Worm (Caenorhabditis elegans) whole organism, young adult: ENCODE results near the gene F11D11.6.

ENCODE experiments used
- B0261.1 ChIP-seq: sonication (generic microtip); optimal IDR thresholded peaks from 2 replicates; lab custom pipeline; 2016; ENCODE audit warnings: mild to moderate bottlenecking, missing genetic modification characterization, moderate library complexity, missing compliant biosample characterization
- C17E4.6 ChIP-seq: fragments of 200-800 bp; sonication (Bioruptor generic); IDR thresholded peaks from 2 replicates; pipeline ENCODE4 v1.3.6; 2022; ENCODE audit warnings: missing genetic modification reagents, missing genetic modification characterization, missing compliant biosample characterization
- F10E7.11 ChIP-seq: sonication (generic microtip); optimal IDR thresholded peaks from 2 replicates; lab custom pipeline; 2017; ENCODE audit warnings: mild to moderate bottlenecking, missing genetic modification characterization, moderate library complexity, missing compliant biosample characterization
- F23B12.7 ChIP-seq: sonication (generic microtip); optimal IDR thresholded peaks from 2 replicates; lab custom pipeline; 2017; ENCODE audit warnings: missing genetic modification characterization, mild to moderate bottlenecking, missing compliant biosample characterization, antibody characterized with exemption, moderate library complexity; ENCODE audit not compliant: insufficient read depth
- F37B4.10 ChIP-seq: fragments of 200-800 bp; sonication (Bioruptor generic); IDR thresholded peaks from 2 replicates; pipeline ENCODE4 v1.3.6; 2022; ENCODE audit warnings: missing genetic modification characterization, missing compliant biosample characterization
- Y53F4B.3 ChIP-seq: fragments of 200-800 bp; sonication (Bioruptor generic); IDR thresholded peaks from 2 replicates; pipeline ENCODE4 v1.3.6; 2022; ENCODE audit warnings: missing genetic modification reagents, missing genetic modification characterization, missing compliant biosample characterization
- Y53G8AR.9 ChIP-seq: fragments of 200-800 bp; sonication (Bioruptor generic); conservative IDR thresholded peaks from 2 replicates; pipeline ENCODE4 v1.3.6; 2022; ENCODE audit warnings: missing genetic modification reagents, missing genetic modification characterization, missing compliant biosample characterization
- Y79H2A.3 ChIP-seq: fragments of 200-800 bp; sonication (Bioruptor generic); conservative IDR thresholded peaks from 2 replicates; pipeline ENCODE4 v1.3.6; 2022; ENCODE audit warnings: missing genetic modification reagents, missing genetic modification characterization, missing compliant biosample characterization
- attf-3 ChIP-seq: fragments of 200-800 bp; sonication (Bioruptor generic); conservative IDR thresholded peaks from 2 replicates; pipeline ENCODE4 v1.3.6; 2022; ENCODE audit warnings: missing genetic modification reagents, missing genetic modification characterization, missing compliant biosample characterization
- bed-2 ChIP-seq: fragments of 200-800 bp; sonication (Bioruptor generic); IDR thresholded peaks from 2 replicates; pipeline ENCODE4 v1.3.6; 2022; ENCODE audit warnings: missing genetic modification reagents, missing genetic modification characterization, missing compliant biosample characterization
- cebp-1 ChIP-seq, 2 experiments: fragments of 200-800 bp in 1 of 2; sonication (Bioruptor generic) in 1 of 2; sonication (generic microtip) in 1 of 2; IDR thresholded peaks in 1 of 2; optimal IDR thresholded peaks in 1 of 2; 2 replicates each; pipeline versions ENCODE4 v1.3.6 to Lab custom; 2017 to 2022; ENCODE audit warnings: missing compliant biosample characterization in 2 of 2, missing genetic modification characterization in 2 of 2, mild to moderate bottlenecking in 1 of 2, missing genetic modification reagents in 1 of 2, moderate library complexity in 1 of 2
- cebp-2 ChIP-seq: fragments of 200-800 bp; sonication (Bioruptor generic); IDR thresholded peaks from 2 replicates; pipeline ENCODE4 v1.3.6; 2022; ENCODE audit warnings: missing genetic modification characterization, missing compliant biosample characterization
- dox-1 ChIP-seq: fragments of 200-800 bp; sonication (Bioruptor generic); IDR thresholded peaks from 2 replicates; pipeline ENCODE4 v1.3.6; 2022; ENCODE audit warnings: missing genetic modification reagents, missing genetic modification characterization, missing compliant biosample characterization
- dpff-1 ChIP-seq: sonication (generic microtip); optimal IDR thresholded peaks from 2 replicates; lab custom pipeline; 2017; ENCODE audit warnings: mild to moderate bottlenecking, missing genetic modification characterization, missing compliant biosample characterization
- him-1 ChIP-seq: sonication (generic microtip); optimal IDR thresholded peaks from 2 replicates; lab custom pipeline; 2016; ENCODE audit warnings: missing genotype, missing genetic modification reagents, missing genetic modification characterization, missing compliant biosample characterization
- hlh-12 ChIP-seq: sonication (generic microtip); optimal IDR thresholded peaks from 2 replicates; lab custom pipeline; 2016; ENCODE audit warnings: missing genetic modification characterization, missing compliant biosample characterization
- hmg-1.2 ChIP-seq: fragments of 200-800 bp; sonication (Bioruptor generic); IDR thresholded peaks from 2 replicates; pipeline ENCODE4 v1.3.6; 2022; ENCODE audit warnings: missing genetic modification reagents, missing genetic modification characterization, missing compliant biosample characterization
- hmg-20 ChIP-seq: fragments of 200-800 bp; sonication (Bioruptor generic); IDR thresholded peaks from 2 replicates; pipeline ENCODE4 v1.3.6; 2022; ENCODE audit warnings: missing genetic modification reagents, missing genetic modification characterization, missing compliant biosample characterization
- lin-35 ChIP-seq, 3 experiments: fragments of 150-350 bp in 2 of 3; sonication (generic microtip) in 1 of 3; optimal IDR thresholded peaks; 2 replicates each; lab custom pipeline; 2014 to 2018; ENCODE audit warnings: missing biosample characterization in 3 of 3, missing genetic modification characterization in 3 of 3, missing genetic modification reagents in 3 of 3
- madf-10 ChIP-seq: sonication (generic microtip); optimal IDR thresholded peaks from 2 replicates; lab custom pipeline; 2016; ENCODE audit warnings: mild to moderate bottlenecking, missing genetic modification characterization, missing compliant biosample characterization
- mcd-1 ChIP-seq: fragments of 200-800 bp; sonication (Bioruptor generic); IDR thresholded peaks from 2 replicates; pipeline ENCODE4 v1.3.6; 2022; ENCODE audit warnings: missing genetic modification reagents, missing genetic modification characterization, missing compliant biosample characterization
- mes-4 ChIP-seq: sonication (generic microtip); optimal IDR thresholded peaks from 2 replicates; lab custom pipeline; 2016; ENCODE audit warnings: missing genotype, missing genetic modification characterization, missing compliant biosample characterization
- nhr-120 ChIP-seq: fragments of 200-800 bp; sonication (Bioruptor generic); IDR thresholded peaks from 2 replicates; pipeline ENCODE4 v1.3.6; 2022; ENCODE audit warnings: missing genetic modification characterization, missing compliant biosample characterization
- nhr-80 ChIP-seq: sonication (generic microtip); optimal IDR thresholded peaks from 2 replicates; lab custom pipeline; 2016; ENCODE audit warnings: missing genetic modification characterization, missing compliant biosample characterization
- pbrm-1 ChIP-seq: fragments of 200-800 bp; sonication (Bioruptor generic); IDR thresholded peaks from 2 replicates; pipeline ENCODE4 v1.3.6; 2022; ENCODE audit warnings: missing genetic modification reagents, missing genetic modification characterization, missing compliant biosample characterization
- rpc-1 ChIP-seq, 2 experiments: fragments of 150-350 bp in 1 of 2; sonication (generic microtip) in 1 of 2; optimal IDR thresholded peaks; 2 replicates each; lab custom pipeline; 2014 to 2018; ENCODE audit warnings: missing biosample characterization in 1 of 2, missing genetic modification characterization in 1 of 2, missing genetic modification reagents in 1 of 2, missing genotype in 1 of 2
- snpc-1.3 ChIP-seq: sonication (generic microtip); optimal IDR thresholded peaks from 2 replicates; lab custom pipeline; 2017; ENCODE audit warnings: missing genetic modification characterization, mild to moderate bottlenecking, missing compliant biosample characterization, antibody characterized with exemption, moderate library complexity, missing genotype, missing genetic modification reagents; ENCODE audit not compliant: insufficient read depth
- snpc-3.4 ChIP-seq: sonication (generic microtip); optimal IDR thresholded peaks from 2 replicates; lab custom pipeline; 2017; ENCODE audit warnings: missing genetic modification characterization, mild to moderate bottlenecking, missing compliant biosample characterization, antibody characterized with exemption, moderate library complexity, missing genotype, missing genetic modification reagents
- snpc-4 ChIP-seq, 5 experiments: fragments of 150-350 bp in 1 of 5; sonication (generic microtip) in 4 of 5; optimal IDR thresholded peaks; 2 replicates each; lab custom pipeline; 2014 to 2018; ENCODE audit warnings: missing genetic modification characterization in 5 of 5, missing biosample characterization in 3 of 5, antibody characterized with exemption in 2 of 5, mild to moderate bottlenecking in 2 of 5, missing compliant biosample characterization in 2 of 5, missing genotype in 2 of 5, moderate library complexity in 2 of 5, missing genetic modification reagents in 1 of 5
- tbp1 ChIP-seq: fragments of 200-800 bp; sonication (Bioruptor generic); optimal IDR thresholded peaks from 2 replicates; lab custom pipeline; 2018; ENCODE audit warnings: mild to moderate bottlenecking, missing genetic modification characterization, missing compliant biosample characterization
- zfh-2 ChIP-seq: fragments of 200-800 bp; sonication (Bioruptor generic); conservative IDR thresholded peaks from 2 replicates; pipeline ENCODE4 v1.3.6; 2022; ENCODE audit warnings: missing genetic modification reagents, missing genetic modification characterization, missing compliant biosample characterization
- ztf-3 ChIP-seq: fragments of 200-800 bp; sonication (Bioruptor generic); optimal IDR thresholded peaks from 2 replicates; lab custom pipeline; 2018; ENCODE audit warnings: mild to moderate bottlenecking, missing genetic modification characterization, missing compliant biosample characterization

Gene F11D11.6

DNA sequence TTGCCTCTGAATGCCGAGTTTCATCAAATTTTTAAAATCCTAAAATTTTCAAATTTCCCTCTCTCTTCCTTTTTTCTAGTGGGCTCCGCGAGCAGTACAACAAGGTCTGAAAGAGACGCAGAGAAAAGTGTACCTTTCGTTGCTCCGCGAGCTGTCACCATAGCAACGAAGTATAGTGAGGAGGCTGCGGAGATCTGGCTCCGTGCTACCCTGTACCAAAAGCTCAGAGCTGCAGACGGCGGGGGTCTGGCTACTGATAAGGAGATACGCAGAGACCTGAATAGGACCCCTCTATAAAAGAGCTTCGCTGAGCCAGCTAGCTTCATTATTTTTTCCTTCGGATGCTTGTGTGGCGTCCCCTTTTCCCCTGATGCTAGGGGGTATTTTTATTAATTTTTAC is 30.5 kb upstream of the F11D11.6 start, which contains the start of gene Y17D7B.10:
TSS of gene Y17D7B.10 (plus strand) at position 243 of the 400 bp plus-strand sequence.
- TF ChIP-seq him-1 (tag; lab: Kevin White, UChicago) (no peak), snpc-1.3 (no peak), ztf-3 (no peak), bed-2 (GFP tag; lab: Robert Waterston, UW) (no peak), attf-3 (no peak), F23B12.7 (no peak), F37B4.10 (GFP tag; lab: Robert Waterston, UW) (no peak), Y79H2A.3 (GFP tag; lab: Robert Waterston, UW) (no peak)

DNA sequence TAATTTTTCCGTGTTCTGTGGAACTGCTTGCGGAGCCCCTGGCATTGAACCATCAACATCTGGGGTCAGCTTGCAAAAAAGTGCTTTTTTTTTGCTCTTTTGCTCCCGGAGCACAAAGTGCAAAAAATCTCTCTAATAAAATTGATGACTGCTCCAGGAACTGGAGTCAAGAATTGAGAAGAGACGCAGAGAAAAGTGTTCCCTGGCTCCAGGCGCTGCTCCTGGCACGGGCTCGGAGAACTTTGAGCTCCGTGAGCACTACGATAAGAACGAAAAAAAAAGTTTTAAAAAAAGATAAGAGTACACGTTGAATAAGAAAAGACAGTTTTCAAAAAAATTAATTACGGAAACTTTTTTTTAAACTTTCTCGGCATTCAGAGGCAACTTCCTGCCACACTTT is 29.8 kb upstream of the F11D11.6 start:
- TF ChIP-seq pbrm-1 (GFP tag; lab: Robert Waterston, UW) (no peak), Y53F4B.3 (no peak), attf-3 (no peak), madf-10 (no peak), zfh-2 (peak; percentile 48), dpff-1 (tag; lab: Kevin White, UChicago) (no peak), hlh-12 (tag; lab: Kevin White, UChicago) (no peak), dox-1 (GFP tag; lab: Robert Waterston, UW) (peak; percentile 61), snpc-4 (GFP tag; optimal IDR thresholded peaks at IDR 0.05; lab: Kevin White, UChicago) (no peak), snpc-4 (tag; optimal IDR thresholded peaks at IDR 0.05; lab: Kevin White, UChicago) (peak in 1 of 4 experiments; percentile 15), cebp-2 (GFP tag; lab: Robert Waterston, UW) (no peak), mcd-1 (no peak), C17E4.6 (GFP tag; lab: Robert Waterston, UW) (no peak), mes-4 (tag; lab: Kevin White, UChicago) (no peak), lin-35 (GFP tag; optimal IDR thresholded peaks at IDR 0.05; lab: Kevin White, UChicago) (peak in 1 of 3 experiments; percentile 15), hmg-20 (GFP tag; lab: Robert Waterston, UW) (no peak), cebp-1 (GFP tag; IDR thresholded peaks at IDR 0.05; lab: Robert Waterston, UW) (no peak), cebp-1 (tag; optimal IDR thresholded peaks at IDR 0.05; lab: Kevin White, UChicago) (peak; percentile 32), F37B4.10 (GFP tag; lab: Robert Waterston, UW) (no peak), Y53G8AR.9 (no peak), nhr-80 (tag; lab: Kevin White, UChicago) (peak; percentile 76), hmg-1.2 (GFP tag; lab: Robert Waterston, UW) (peak; percentile 27; the same call in 1 of the 2 replicates)
- TF ChIP-seq, all 124 proteins: peak for 7

- peak; percentile 25 for TF ChIP-seq rpc-1 (optimal IDR thresholded peaks at IDR 0.05; lab: Kevin White, UChicago)
- peak; percentile 68 for TF ChIP-seq rpc-1 (tag; optimal IDR thresholded peaks at IDR 0.05; lab: Kevin White, UChicago)
- TF ChIP-seq F10E7.11 (tag; lab: Kevin White, UChicago): no peak
- peak; percentile 73 for TF ChIP-seq tbp1 (GFP tag; lab: Kevin White, UChicago)
- peak; percentile 3 for TF ChIP-seq B0261.1 (tag; lab: Kevin White, UChicago)
These were observed 27.7 kb upstream of the F11D11.6 start for ce11 chrV:18780605-18781004.

ce11 chrV:18776245-18776737 is 23.4 kb upstream of the F11D11.6 start, which contains the start of gene Y17D7B.4:
Gene Y17D7B.4 (minus strand): TSS chrV:18776687.
- TF ChIP-seq snpc-3.4 (no peak), nhr-120 (no peak)
